Fruit fly (Drosophila melanogaster): ENCODE measurements around the gene Ance.

Ance gene

dm6 chr2L:13947476-13947875 is 42.0 kb downstream of the Ance start, which contains the start of gene Vajk3:
Gene Vajk3, minus strand, starts transcription at chr2L:13947476.
- TF ChIP-seq Eip74EF (GFP tag; optimal IDR thresholded peaks at IDR 0.05) (peak in 1 of 2 experiments; percentile 18), CG13296 (GFP tag; optimal IDR thresholded peaks at IDR 0.05) (peak; percentile 16), CG13894 (tag; optimal IDR thresholded peaks at IDR 0.05) (peak; percentile 3), CG8290 (GFP tag; optimal IDR thresholded peaks at IDR 0.05) (no peak), CG8290 (tag; optimal IDR thresholded peaks at IDR 0.05) (peak in 1 of 2 experiments; percentile 0), Ada2b (GFP tag; IDR thresholded peaks at IDR 0.05) (no peak), az2 (GFP tag; optimal IDR thresholded peaks at IDR 0.05) (no peak), cg (GFP tag; optimal IDR thresholded peaks at IDR 0.05) (peak; percentile 67), Ets65A (GFP tag) (peak; percentile 17), GATAe (GFP tag; conservative IDR thresholded peaks at IDR 0.05) (no peak)

dm6 chr2L:13949789-13950188 is 44.3 kb downstream of the Ance start:
- TF ChIP-seq NFAT (GFP tag; IDR thresholded peaks at IDR 0.05) (no peak), danr (GFP tag; IDR thresholded peaks at IDR 0.05) (no peak), Optix (GFP tag; IDR thresholded peaks at IDR 0.05) (0 out of 3 replicates have a peak, but pooled peaks have one; percentile 8), CG12219 (GFP tag; optimal IDR thresholded peaks at IDR 0.05) (no peak), CoRest (tag; optimal IDR thresholded peaks at IDR 0.05) (no peak), Blimp-1 (GFP tag; optimal IDR thresholded peaks at IDR 0.05) (peak; percentile 90), CG6791 (GFP tag; IDR thresholded peaks at IDR 0.05; ENCODE audit: partially characterized antibody) (no peak), CG14965 (GFP tag; optimal IDR thresholded peaks at IDR 0.05; ENCODE audit: borderline replicate concordance) (no peak)

- TF ChIP-seq Camta (GFP tag; optimal IDR thresholded peaks at IDR 0.05) = no peak
- TF ChIP-seq esg (GFP tag; conservative IDR thresholded peaks at IDR 0.05) = 0 out of 2 replicates have a peak, but pooled peaks have one; percentile 24
- no peak for TF ChIP-seq cato (GFP tag; optimal IDR thresholded peaks at IDR 0.05; ENCODE audit: borderline replicate concordance)
- no peak for TF ChIP-seq pan (optimal IDR thresholded peaks at IDR 0.05)
- peak in 1 of 2 experiments; percentile 21 for TF ChIP-seq pan (GFP tag; optimal IDR thresholded peaks at IDR 0.05 in 1 of 2, IDR thresholded peaks at IDR 0.05 in 1 of 2)
- peak; percentile 70 for TF ChIP-seq corto (GFP tag; optimal IDR thresholded peaks at IDR 0.05)
- peak; percentile 10; the same call in 1 of the 2 replicates for TF ChIP-seq CG4730 (GFP tag; IDR thresholded peaks at IDR 0.05)
- TF ChIP-seq bsh (GFP tag; optimal IDR thresholded peaks at IDR 0.05) = peak in 1 of 2 experiments; percentile 84
- 0 out of 2 replicates have a peak, but pooled peaks have one; percentile 22 for TF ChIP-seq Ptx1 (GFP tag; IDR thresholded peaks at IDR 0.05)
- peak; percentile 37; the same call in 1 of the 3 replicates for TF ChIP-seq tgo (GFP tag; IDR thresholded peaks at IDR 0.05)
- TF ChIP-seq CG7963 (GFP tag; IDR thresholded peaks at IDR 0.05; ENCODE audit: partially characterized antibody) = no peak
- TF ChIP-seq Sox102F (GFP tag; optimal IDR thresholded peaks at IDR 0.05) = peak; percentile 35
- TF ChIP-seq ci (GFP tag; IDR thresholded peaks at IDR 0.05) = 0 out of 3 replicates have a peak, but pooled peaks have one; percentile 21
- peak; percentile 82 for TF ChIP-seq gcm (GFP tag; optimal IDR thresholded peaks at IDR 0.05)
- peak; percentile 6 for TF ChIP-seq CG16863 (GFP tag; optimal IDR thresholded peaks at IDR 0.05)
- 0 out of 3 replicates have a peak, but pooled peaks have one; percentile 42 for TF ChIP-seq ase (GFP tag; IDR thresholded peaks at IDR 0.05)
- TF ChIP-seq lbe (GFP tag; optimal IDR thresholded peaks at IDR 0.05) = peak; percentile 96
- TF ChIP-seq sens-2 (GFP tag; IDR thresholded peaks at IDR 0.05) = no peak
- TF ChIP-seq Blimp-1 (GFP tag; optimal IDR thresholded peaks at IDR 0.05) = peak; percentile 31
- TF ChIP-seq nom (GFP tag; optimal IDR thresholded peaks at IDR 0.05) = peak; percentile 61
- TF ChIP-seq slbo (GFP tag; IDR thresholded peaks at IDR 0.05) = 0 out of 2 replicates have a peak, but pooled peaks have one; percentile 10
- TF ChIP-seq CG11247 (GFP tag; IDR thresholded peaks at IDR 0.05) = 0 out of 2 replicates have a peak, but pooled peaks have one; percentile 8
- no peak for TF ChIP-seq ems (GFP tag; optimal IDR thresholded peaks at IDR 0.05)
- TF ChIP-seq ara (GFP tag; IDR thresholded peaks at IDR 0.05) = peak; percentile 18; the same call in 1 of the 2 replicates
- no peak for TF ChIP-seq CG42726 (GFP tag; IDR thresholded peaks at IDR 0.05; ENCODE audit: partially characterized antibody)
- TF ChIP-seq CG10366 (GFP tag; IDR thresholded peaks at IDR 0.05) = peak; percentile 14; the same call in 1 of the 2 replicates
- TF ChIP-seq sens (GFP tag) = peak; percentile 66
- TF ChIP-seq Drgx (GFP tag; IDR thresholded peaks at IDR 0.05) = peak; percentile 97
Observed at dm6 chr2L:13955775-13956174, 50.3 kb downstream of the Ance start.

Data from whole organism, embryonic.